Fruit fly (Drosophila melanogaster) whole organism, pupa: ENCODE results near the gene Cyp4ac3.

ENCODE experiments used
- CG12605 ChIP-seq: fragments of 200-800 bp; sonication (Bioruptor generic); IDR thresholded peaks from 2 replicates; pipeline ENCODE4 v1.3.6; 2022; ENCODE audit warnings: missing biosample characterization, missing genetic modification characterization
- CG14655 ChIP-seq: fragments of 200-800 bp; sonication (Bioruptor generic); optimal IDR thresholded peaks from 3 replicates; lab custom pipeline; 2017; ENCODE audit warnings: mild to moderate bottlenecking, missing biosample characterization, missing genetic modification reagents, missing genetic modification characterization
- CG15710 ChIP-seq: fragments of 200-800 bp; sonication (Bioruptor generic); optimal IDR thresholded peaks from 2 replicates; lab custom pipeline; 2018; ENCODE audit warnings: missing biosample characterization, mild to moderate bottlenecking, missing genetic modification characterization, moderate library complexity
- CG34367 ChIP-seq: fragments of 200-800 bp; sonication (Bioruptor generic); optimal IDR thresholded peaks from 2 replicates; lab custom pipeline; 2018; ENCODE audit warnings: missing biosample characterization, mild to moderate bottlenecking, missing genetic modification characterization
- CG9948 ChIP-seq: fragments of 200-800 bp; sonication (Bioruptor generic); optimal IDR thresholded peaks from 2 replicates; lab custom pipeline; 2018; ENCODE audit warnings: missing biosample characterization, mild to moderate bottlenecking, missing genetic modification characterization, moderate library complexity
- EcR ChIP-seq: fragments of 200-800 bp; sonication (Bioruptor generic); optimal IDR thresholded peaks from 3 replicates; lab custom pipeline; 2019; ENCODE audit warnings: missing biosample characterization, missing genetic modification characterization, mild to moderate bottlenecking, moderate library complexity, missing genetic modification reagents
- gl ChIP-seq: fragments of 200-800 bp; sonication (Bioruptor generic); optimal IDR thresholded peaks from 2 replicates; lab custom pipeline; 2018; ENCODE audit warnings: missing biosample characterization, mild to moderate bottlenecking, missing genetic modification characterization

- TF ChIP-seq CG15710: no peak
- no peak for TF ChIP-seq EcR (GFP tag; lab: Kevin White, UChicago)
- TF ChIP-seq CG34367 (tag; lab: Kevin White, UChicago): no peak
- TF ChIP-seq CG14655: no peak
- TF ChIP-seq CG12605 (GFP tag; lab: Robert Waterston, UW): no peak
- peak; percentile 16 for TF ChIP-seq CG9948 (tag; lab: Kevin White, UChicago)
- no peak for TF ChIP-seq gl (tag; lab: Kevin White, UChicago)
These were observed 16.6 kb upstream of the Cyp4ac3 start for dm6 chr2L:5251725-5252124.
